Worm (Caenorhabditis elegans): ENCODE results near the gene eftu-2.

ce11 chrIII:5982026-5982425 is 27.3 kb upstream of the eftu-2 start, which contains the start of gene frm-2:
- TF ChIP-seq unc-86 (tag; optimal IDR thresholded peaks at IDR 0.05) (no peak), ets-4 (tag; optimal IDR thresholded peaks at IDR 0.05) (no peak), pag-3 (tag; optimal IDR thresholded peaks at IDR 0.05; ENCODE audit: borderline replicate concordance) (no peak), lin-11 (tag; optimal IDR thresholded peaks at IDR 0.05) (no peak), ttx-3 (tag; optimal IDR thresholded peaks at IDR 0.05) (no peak), nhr-11 (tag; optimal IDR thresholded peaks at IDR 0.05) (no peak), sdc-2 (tag; optimal IDR thresholded peaks at IDR 0.05) (no peak), T23F11.4 (GFP tag; optimal IDR thresholded peaks at IDR 0.05) (no peak), nfya-1 (tag; optimal IDR thresholded peaks at IDR 0.05) (no peak), ceh-31 (tag; optimal IDR thresholded peaks at IDR 0.05) (no peak), ama-1 (optimal IDR thresholded peaks at IDR 0.05) (no peak)

Data from whole organism, late embryonic.